Worm (Caenorhabditis elegans) whole organism, late embryonic: ENCODE data around the gene F14D12.1.

ENCODE experiments used
- C08G9.2 ChIP-seq: sonication (generic microtip); optimal IDR thresholded peaks from 2 replicates; lab custom pipeline; 2016; ENCODE audit warnings: mild to moderate bottlenecking, missing genetic modification characterization, moderate library complexity, missing compliant biosample characterization
- ama-1 ChIP-seq: fragments of 150-350 bp; optimal IDR thresholded peaks from 2 replicates; lab custom pipeline; 2014
- dve-1 ChIP-seq: sonication (generic microtip); optimal IDR thresholded peaks from 2 replicates; lab custom pipeline; 2017; ENCODE audit warnings: antibody characterized with exemption, mild to moderate bottlenecking, missing genetic modification characterization, missing compliant biosample characterization
- elt-2 ChIP-seq: sonication (generic microtip); optimal IDR thresholded peaks from 2 replicates; lab custom pipeline; 2016; ENCODE audit warnings: missing genetic modification reagents, missing genetic modification characterization, missing compliant biosample characterization
- elt-4 ChIP-seq: sonication (generic microtip); optimal IDR thresholded peaks from 2 replicates; lab custom pipeline; 2016; ENCODE audit warnings: missing genetic modification characterization, missing compliant biosample characterization
- fkh-10 ChIP-seq: fragments of 150-350 bp; optimal IDR thresholded peaks from 2 replicates; lab custom pipeline; 2014; ENCODE audit warnings: missing biosample characterization, missing genetic modification reagents, missing genetic modification characterization
- nhr-11 ChIP-seq: fragments of 150-350 bp; optimal IDR thresholded peaks from 2 replicates; lab custom pipeline; 2014; ENCODE audit warnings: missing biosample characterization, missing genetic modification characterization
- odd-2 ChIP-seq: sonication (generic microtip); optimal IDR thresholded peaks from 2 replicates; lab custom pipeline; 2017; ENCODE audit warnings: antibody characterized with exemption, mild to moderate bottlenecking, missing genetic modification characterization, missing compliant biosample characterization
- pqm-1 ChIP-seq: sonication (generic microtip); optimal IDR thresholded peaks from 2 replicates; lab custom pipeline; 2016; ENCODE audit warnings: missing genetic modification characterization, missing compliant biosample characterization
- sox-2 ChIP-seq: fragments of 200-800 bp; sonication (Bioruptor generic); IDR thresholded peaks from 2 replicates; pipeline ENCODE4 v1.3.6; 2022; ENCODE audit warnings: missing genetic modification reagents, missing genetic modification characterization, missing compliant biosample characterization
- unc-3 ChIP-seq, 2 experiments: fragments of 200-800 bp in 1 of 2; sonication (Bioruptor generic) in 1 of 2; sonication (generic microtip) in 1 of 2; conservative IDR thresholded peaks in 1 of 2; optimal IDR thresholded peaks in 1 of 2; 2 replicates each; pipeline versions ENCODE4 v1.3.6 to Lab custom; 2016 to 2022; ENCODE audit warnings: missing compliant biosample characterization in 2 of 2, missing genetic modification characterization in 2 of 2, missing genetic modification reagents in 1 of 2

ce11 chrX:5605049-5605448 is 1.5 kb downstream of the F14D12.1 start:
- TF ChIP-seq pqm-1, result no peak
- TF ChIP-seq odd-2 (tag; lab: Kevin White, UChicago), result no peak
- no peak for TF ChIP-seq fkh-10 (GFP tag; lab: Kevin White, UChicago)
- no peak for TF ChIP-seq dve-1 (tag; lab: Kevin White, UChicago)
- TF ChIP-seq elt-4 (tag; lab: Kevin White, UChicago), result no peak
- TF ChIP-seq ama-1, result no peak
- TF ChIP-seq elt-2 (tag; lab: Kevin White, UChicago), result no peak
- no peak for TF ChIP-seq unc-3 (GFP tag; conservative IDR thresholded peaks at IDR 0.05; lab: Robert Waterston, UW)
- no peak for TF ChIP-seq unc-3 (tag; optimal IDR thresholded peaks at IDR 0.05; lab: Kevin White, UChicago)
- no peak for TF ChIP-seq nhr-11 (tag; lab: Kevin White, UChicago)
- TF ChIP-seq sox-2 (GFP tag; lab: Robert Waterston, UW), result no peak
- TF ChIP-seq C08G9.2, result no peak
